Worm (Caenorhabditis elegans): ENCODE results near the gene Y69H2.17.

Y69H2.17 gene

DNA sequence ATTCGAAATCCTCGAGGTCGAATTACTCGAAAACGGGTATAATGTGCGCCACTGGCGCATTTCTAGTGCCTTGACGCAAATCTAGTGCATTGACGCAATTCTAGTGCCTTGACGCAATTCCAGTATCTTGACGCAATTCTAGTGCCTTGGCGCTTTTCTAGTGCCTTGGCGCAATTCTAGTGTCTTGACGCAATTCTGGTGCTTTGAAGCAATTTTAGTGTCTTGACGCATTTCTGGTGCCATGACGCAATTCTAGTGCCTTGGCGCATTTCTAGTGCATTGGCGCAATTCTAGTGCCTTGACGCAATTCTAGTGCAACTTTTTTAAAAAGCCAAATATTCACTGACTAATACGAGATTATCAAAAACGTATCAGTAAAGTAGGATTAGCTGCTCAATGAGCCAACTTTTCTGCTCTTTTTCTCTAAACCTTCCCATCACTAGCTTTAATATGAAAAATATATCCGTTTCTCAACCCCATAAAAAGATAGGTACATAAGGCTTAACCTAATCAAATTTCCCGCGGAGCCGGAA is at the start of gene Y69H2.17:
Y69H2.17 (plus strand) TSS at position 483 of the 533 bp plus-strand sequence.
- TF ChIP-seq B0310.2 (tag; optimal IDR thresholded peaks at IDR 0.05) (no peak), ceh-13 (GFP tag; optimal IDR thresholded peaks at IDR 0.05) (no peak), hmbx-1 (tag; optimal IDR thresholded peaks at IDR 0.05) (no peak), ceh-36 (tag; optimal IDR thresholded peaks at IDR 0.05) (no peak), pes-1 (GFP tag; IDR thresholded peaks at IDR 0.05) (no peak), hmg-4 (GFP tag; optimal IDR thresholded peaks at IDR 0.05) (no peak), F13C5.2 (tag; optimal IDR thresholded peaks at IDR 0.05) (no peak)

DNA sequence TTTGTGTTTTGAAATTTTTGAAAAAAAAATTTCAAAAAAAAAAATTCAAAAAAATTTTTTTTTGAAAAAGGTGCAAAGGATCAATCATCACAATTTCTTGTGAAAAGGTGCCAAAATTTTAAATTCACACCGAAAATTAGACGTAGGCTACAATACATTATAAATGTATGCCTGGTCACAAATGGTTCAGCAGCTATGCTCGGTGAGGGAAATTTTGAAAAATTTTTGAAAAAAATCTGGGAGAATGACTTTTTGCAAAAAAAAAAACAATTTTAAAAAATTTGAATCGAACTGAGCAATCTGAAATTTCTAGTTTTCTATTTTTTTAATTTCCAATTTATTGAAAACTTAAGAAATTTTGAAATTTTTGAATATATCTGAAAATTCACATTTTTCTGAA is 48.5 kb upstream of the Y69H2.17 start, which contains the start of gene egas-3:
egas-3 (minus strand) TSS at position 101 of the 400 bp plus-strand sequence.
- TF ChIP-seq flt-1 (GFP tag; IDR thresholded peaks at IDR 0.05) (no peak), ceh-13 (GFP tag; optimal IDR thresholded peaks at IDR 0.05) (no peak), B0310.2 (tag; optimal IDR thresholded peaks at IDR 0.05) (no peak), F13C5.2 (tag; optimal IDR thresholded peaks at IDR 0.05) (no peak), aly-1 (tag; optimal IDR thresholded peaks at IDR 0.05) (no peak), ama-1 (optimal IDR thresholded peaks at IDR 0.05) (no peak), hmg-4 (GFP tag; optimal IDR thresholded peaks at IDR 0.05) (no peak), tra-4 (tag; optimal IDR thresholded peaks at IDR 0.05) (no peak), sea-1 (GFP tag; conservative IDR thresholded peaks at IDR 0.05) (no peak), scrt-1 (GFP tag; IDR thresholded peaks at IDR 0.05) (no peak), hmbx-1 (tag; optimal IDR thresholded peaks at IDR 0.05) (no peak), hnd-1 (tag; optimal IDR thresholded peaks at IDR 0.05) (no peak), pes-1 (GFP tag; IDR thresholded peaks at IDR 0.05) (no peak)

DNA sequence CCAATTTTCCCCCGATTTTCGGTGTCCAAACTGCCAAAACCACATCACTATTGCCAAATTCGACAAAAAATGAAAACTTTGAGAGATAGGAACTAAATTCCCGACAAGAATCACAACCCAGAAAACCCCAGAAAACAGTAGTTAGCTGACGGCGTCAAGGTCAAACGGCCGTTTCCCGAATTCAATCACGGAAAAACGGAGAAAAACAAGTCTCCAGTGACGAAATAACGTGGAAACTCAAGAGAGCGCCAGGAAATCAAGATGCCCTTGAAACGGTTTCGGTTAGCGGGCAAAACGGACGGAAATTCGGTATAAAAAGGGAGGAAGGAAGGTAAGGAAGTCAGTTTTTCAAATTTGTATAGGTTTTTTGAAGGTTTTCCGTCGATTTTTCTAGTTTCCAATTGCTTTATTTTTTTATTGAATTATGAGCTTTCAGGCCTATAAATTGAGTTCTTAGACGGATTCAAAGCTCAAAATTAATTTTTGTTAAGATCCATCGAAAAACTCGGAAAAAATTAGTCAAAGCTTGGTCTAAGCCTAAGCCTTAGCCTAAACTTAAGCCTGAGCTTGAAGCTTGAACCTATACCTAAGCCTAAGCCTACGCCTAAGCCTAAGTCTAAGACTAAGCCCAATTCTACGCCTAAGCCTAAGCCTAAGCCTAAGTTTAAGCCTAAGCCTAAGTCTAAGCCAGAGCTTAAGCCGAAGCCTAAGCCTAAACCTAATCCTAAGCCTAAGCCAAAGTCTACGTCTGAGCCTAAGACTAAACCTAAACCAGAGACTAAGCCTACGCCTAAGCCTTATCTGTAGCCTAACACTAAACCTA is 47.0 kb upstream of the Y69H2.17 start:
- TF ChIP-seq scrt-1 (GFP tag; IDR thresholded peaks at IDR 0.05) (no peak), ceh-36 (tag; optimal IDR thresholded peaks at IDR 0.05) (peak; percentile 86), ceh-13 (GFP tag; optimal IDR thresholded peaks at IDR 0.05) (no peak)

DNA sequence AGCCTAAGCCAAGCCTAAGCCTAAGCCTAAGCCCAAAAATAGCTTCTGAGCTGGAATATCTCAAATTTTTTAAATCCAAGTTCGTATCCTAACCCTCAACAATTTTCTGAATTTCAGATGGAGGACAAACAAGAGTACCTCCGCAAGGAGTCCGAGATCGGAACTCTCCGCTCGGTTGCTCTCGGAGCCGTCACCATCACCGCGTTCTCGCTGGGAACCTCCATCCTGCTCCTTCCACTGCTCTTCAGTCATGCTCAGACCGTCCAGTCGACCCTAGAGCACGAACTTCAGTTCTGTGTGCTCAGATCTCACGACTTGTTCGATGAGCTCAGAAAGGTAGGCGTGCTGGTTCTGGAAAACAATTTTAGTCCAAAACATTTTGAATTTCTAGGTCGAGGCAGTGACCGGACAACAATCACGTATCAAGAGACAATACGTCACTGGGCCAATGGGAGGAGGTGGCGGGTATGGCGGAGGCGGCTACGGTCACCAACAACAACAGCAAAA is 46.3 kb upstream of the Y69H2.17 start, which contains the start of gene col-42:
col-42 (plus strand) TSS at position 118 of the 507 bp plus-strand sequence.
- TF ChIP-seq ceh-36 (tag; optimal IDR thresholded peaks at IDR 0.05) (peak; percentile 6), flt-1 (GFP tag; IDR thresholded peaks at IDR 0.05) (no peak)

DNA sequence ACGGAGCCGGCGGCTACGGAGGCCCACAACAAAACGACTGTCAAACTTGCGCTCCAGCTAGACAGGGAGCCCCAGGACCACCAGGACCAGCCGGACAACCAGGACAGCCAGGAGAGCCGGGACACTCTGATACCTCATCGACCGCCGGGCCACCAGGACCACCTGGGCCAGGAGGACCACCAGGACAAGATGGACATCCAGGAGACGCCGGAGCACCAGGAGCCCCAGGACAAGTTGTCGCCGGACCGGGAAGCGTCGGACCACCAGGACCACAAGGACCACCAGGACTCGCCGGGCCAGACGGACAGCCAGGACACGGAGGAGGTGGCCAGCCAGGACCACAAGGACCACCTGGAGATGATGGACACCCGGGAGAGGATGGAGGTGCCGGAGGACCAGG is 45.7 kb upstream of the Y69H2.17 start:
- TF ChIP-seq tra-4 (tag; optimal IDR thresholded peaks at IDR 0.05) = no peak
- TF ChIP-seq ceh-36 (tag; optimal IDR thresholded peaks at IDR 0.05) = no peak
- no peak for TF ChIP-seq aly-1 (tag; optimal IDR thresholded peaks at IDR 0.05)
- no peak for TF ChIP-seq hnd-1 (tag; optimal IDR thresholded peaks at IDR 0.05)
- no peak for TF ChIP-seq F13C5.2 (tag; optimal IDR thresholded peaks at IDR 0.05)
- 0 out of 2 replicates have a peak, but pooled peaks have one; percentile 10 for TF ChIP-seq scrt-1 (GFP tag; IDR thresholded peaks at IDR 0.05)
- no peak for TF ChIP-seq ets-7 (tag; optimal IDR thresholded peaks at IDR 0.05)
- no peak for TF ChIP-seq ama-1 (optimal IDR thresholded peaks at IDR 0.05)

DNA sequence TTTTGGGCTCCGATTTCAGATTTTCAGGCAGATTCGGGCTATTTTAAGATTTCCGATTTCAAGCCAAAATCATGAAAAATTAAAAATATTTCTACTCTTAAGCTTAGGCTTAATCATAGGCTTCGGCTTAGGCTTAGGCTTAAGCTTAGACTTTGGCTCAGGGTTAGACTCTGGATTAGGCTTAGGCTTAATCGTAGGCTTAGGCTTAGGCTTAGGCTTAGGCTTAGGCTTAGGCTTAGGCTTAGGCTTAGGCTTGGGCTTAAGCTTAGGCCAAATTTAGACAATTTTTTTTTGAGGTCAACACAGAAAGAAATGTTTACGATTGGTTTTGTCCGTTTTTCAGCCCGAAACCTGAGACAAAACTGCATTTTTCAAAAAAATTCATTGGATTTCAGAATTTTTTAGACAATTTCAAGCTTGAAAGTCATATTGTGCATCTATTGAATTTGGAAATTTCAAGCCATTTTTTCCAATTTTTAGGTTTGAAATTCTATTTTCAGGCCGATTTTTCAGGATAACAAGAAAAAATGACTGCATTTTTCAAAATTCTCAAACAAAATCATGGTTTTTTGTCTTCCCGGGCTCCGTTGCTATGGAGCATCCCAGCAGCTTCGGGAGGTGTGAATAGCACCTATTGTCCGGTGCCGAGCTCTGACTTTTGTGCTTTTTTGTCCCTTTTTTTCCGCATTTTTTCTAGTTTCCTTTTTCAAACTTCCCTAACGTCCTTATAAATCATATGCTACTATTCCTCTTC is 45.0 kb upstream of the Y69H2.17 start, which contains the start of gene egas-1:
egas-1 (plus strand) TSS at position 704 of the 754 bp plus-strand sequence.
- TF ChIP-seq sea-1 (GFP tag; conservative IDR thresholded peaks at IDR 0.05) (no peak), hnd-1 (tag; optimal IDR thresholded peaks at IDR 0.05) (no peak), hmg-4 (GFP tag; optimal IDR thresholded peaks at IDR 0.05) (no peak), ceh-36 (tag; optimal IDR thresholded peaks at IDR 0.05) (peak; percentile 80), F13C5.2 (tag; optimal IDR thresholded peaks at IDR 0.05) (no peak), tbx-11 (GFP tag; IDR thresholded peaks at IDR 0.05) (no peak)

DNA sequence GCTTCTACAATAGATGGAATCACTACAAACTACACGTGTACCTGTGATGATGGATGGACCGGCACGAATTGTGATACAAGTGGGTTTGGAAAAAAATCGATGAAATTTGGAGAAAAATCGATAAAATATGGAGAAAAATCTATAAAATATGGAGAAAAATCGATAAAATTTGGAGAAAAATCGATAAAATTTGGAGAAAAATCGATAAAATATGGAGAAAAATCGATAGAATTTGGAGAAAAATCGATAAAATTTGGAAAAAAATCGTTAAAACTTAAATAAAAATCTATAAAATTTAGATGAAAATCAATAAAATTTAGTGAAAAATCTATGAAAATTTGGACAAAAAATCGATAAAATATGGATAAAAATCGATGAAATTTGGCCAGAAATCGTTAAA is 40.5 kb upstream of the Y69H2.17 start:
- TF ChIP-seq pes-1 (GFP tag; IDR thresholded peaks at IDR 0.05) = no peak
- no peak for TF ChIP-seq ceh-36 (tag; optimal IDR thresholded peaks at IDR 0.05)
- TF ChIP-seq ama-1 (optimal IDR thresholded peaks at IDR 0.05) = no peak
- no peak for TF ChIP-seq sea-1 (GFP tag; conservative IDR thresholded peaks at IDR 0.05)
- TF ChIP-seq tbx-11 (GFP tag; IDR thresholded peaks at IDR 0.05) = no peak
- TF ChIP-seq scrt-1 (GFP tag; IDR thresholded peaks at IDR 0.05) = no peak
- no peak for TF ChIP-seq hmg-4 (GFP tag; optimal IDR thresholded peaks at IDR 0.05)
- TF ChIP-seq aly-1 (tag; optimal IDR thresholded peaks at IDR 0.05) = no peak
- no peak for TF ChIP-seq tra-4 (tag; optimal IDR thresholded peaks at IDR 0.05)
- TF ChIP-seq B0310.2 (tag; optimal IDR thresholded peaks at IDR 0.05) = no peak
- no peak for TF ChIP-seq flt-1 (GFP tag; IDR thresholded peaks at IDR 0.05)
- no peak for TF ChIP-seq hnd-1 (tag; optimal IDR thresholded peaks at IDR 0.05)
- no peak for TF ChIP-seq ets-7 (tag; optimal IDR thresholded peaks at IDR 0.05)
- TF ChIP-seq tbx-37 (GFP tag; conservative IDR thresholded peaks at IDR 0.05) = no peak
- TF ChIP-seq F13C5.2 (tag; optimal IDR thresholded peaks at IDR 0.05) = no peak
- TF ChIP-seq hmbx-1 (tag; optimal IDR thresholded peaks at IDR 0.05) = no peak
- no peak for TF ChIP-seq ceh-13 (GFP tag; optimal IDR thresholded peaks at IDR 0.05)
